Worm (Caenorhabditis elegans): Measurements from ENCODE around the gene C17C3.6.

- no peak for TF ChIP-seq nhr-77 (tag; optimal IDR thresholded peaks at IDR 0.05)
- no peak for TF ChIP-seq dpl-1 (GFP tag; optimal IDR thresholded peaks at IDR 0.05)
- TF ChIP-seq fos-1 (tag; optimal IDR thresholded peaks at IDR 0.05): no peak
- TF ChIP-seq aly-2 (tag; optimal IDR thresholded peaks at IDR 0.05): no peak
Observed at ce11 chrII:5579236-5579635, 29.4 kb downstream of the C17C3.6 start.

Data from whole organism, L4 larva.